Fruit fly (Drosophila melanogaster) S2 (cell line): ENCODE measurements around the gene CG31809.

ENCODE experiments used
- CG8478 ChIP-seq: fragments of >200 bp; optimal IDR thresholded peaks from 2 replicates; lab custom pipeline; 2018
- CTCF ChIP-seq, 2 experiments: fragments of >200 bp; optimal IDR thresholded peaks; 2 replicates each; lab custom pipeline; 2018

dm6 chr2L:16826872-16827506 is 31.5 kb downstream of the CG31809 start, which contains the start of gene AspRS-m:
- TF ChIP-seq CG8478 (lab: Kevin White, UChicago), result no peak
- no peak for TF ChIP-seq CTCF (optimal IDR thresholded peaks at IDR 0.05; lab: Kevin White, UChicago)
